Worm (Caenorhabditis elegans): ENCODE results near the gene nmr-2.

ce11 chrV:15057724-15058123, 46.3 kb upstream of the nmr-2 start:
- TF ChIP-seq flt-1 (GFP tag; IDR thresholded peaks at IDR 0.05), result no peak
- no peak for TF ChIP-seq med-1 (GFP tag; optimal IDR thresholded peaks at IDR 0.05; ENCODE audit: insufficient read depth)
- no peak for TF ChIP-seq ref-1 (GFP tag; conservative IDR thresholded peaks at IDR 0.05)

Measured in whole organism, midembryonic.